ENCODE assay signal across 1 fruit fly cellular context in genomic region chr3R:30263708-30264107, dm6.
A peak's percentile ranks its signal among the peaks of the same experiment; 100 is the strongest.
TF ChIP-seq lines count a peak whose summit lies in the region.

No protein-coding gene starts in this region.

TF ChIP-seq in whole organism, embryonic, 481 proteins besides CTCF, POLR2A, EP300 and RAD21 (continued from another document):
- TF ChIP-seq lmd (GFP tag; IDR thresholded peaks at IDR 0.05; lab: Robert Waterston, UW): peak; percentile 43; the same call in 1 of the 2 replicates
- TF ChIP-seq odd (GFP tag; optimal IDR thresholded peaks at IDR 0.05; lab: Kevin White, UChicago): no peak
- TF ChIP-seq CG10366 (GFP tag; IDR thresholded peaks at IDR 0.05; lab: Robert Waterston, UW): no peak
- TF ChIP-seq maf-S (GFP tag; optimal IDR thresholded peaks at IDR 0.05; lab: Kevin White, UChicago): no peak
- TF ChIP-seq CG10654 (GFP tag; optimal IDR thresholded peaks at IDR 0.05; lab: Kevin White, UChicago): no peak
- TF ChIP-seq CG2202 (tag; optimal IDR thresholded peaks at IDR 0.05; lab: Kevin White, UChicago): peak; percentile 24
- TF ChIP-seq CG1603 (tag; optimal IDR thresholded peaks at IDR 0.05; lab: Kevin White, UChicago): peak; percentile 50
- no peak for TF ChIP-seq CG8281 (tag; optimal IDR thresholded peaks at IDR 0.05; lab: Kevin White, UChicago)
- no peak for TF ChIP-seq Hr78 (GFP tag; optimal IDR thresholded peaks at IDR 0.05; lab: Kevin White, UChicago)
- no peak for TF ChIP-seq CG11695 (GFP tag; IDR thresholded peaks at IDR 0.05; lab: Robert Waterston, UW)
- TF ChIP-seq Dfd (GFP tag; optimal IDR thresholded peaks at IDR 0.05; lab: Kevin White, UChicago): no peak
- TF ChIP-seq Drgx (GFP tag; IDR thresholded peaks at IDR 0.05; lab: Robert Waterston, UW): peak; percentile 26; the same call in 1 of the 2 replicates
- TF ChIP-seq grau (tag; optimal IDR thresholded peaks at IDR 0.05; lab: Kevin White, UChicago): peak; percentile 36
- no peak for TF ChIP-seq cas (GFP tag; IDR thresholded peaks at IDR 0.05; lab: Robert Waterston, UW)
- TF ChIP-seq CG6765 (GFP tag; optimal IDR thresholded peaks at IDR 0.05; lab: Kevin White, UChicago): no peak
- TF ChIP-seq CG10543 (GFP tag; optimal IDR thresholded peaks at IDR 0.05; lab: Kevin White, UChicago): no peak
- TF ChIP-seq tx (GFP tag; optimal IDR thresholded peaks at IDR 0.05; lab: Kevin White, UChicago): no peak
- TF ChIP-seq klu (GFP tag; IDR thresholded peaks at IDR 0.05; lab: Robert Waterston, UW): no peak
- TF ChIP-seq crc (GFP tag; optimal IDR thresholded peaks at IDR 0.05; lab: Kevin White, UChicago): no peak
- no peak for TF ChIP-seq Bgb (GFP tag; IDR thresholded peaks at IDR 0.05; lab: Robert Waterston, UW; ENCODE audit: partially characterized antibody)
- TF ChIP-seq mam (GFP tag; optimal IDR thresholded peaks at IDR 0.05; lab: Kevin White, UChicago): no peak
- no peak for TF ChIP-seq CG11085 (GFP tag; IDR thresholded peaks at IDR 0.05; lab: Robert Waterston, UW)
- TF ChIP-seq bigmax (GFP tag; optimal IDR thresholded peaks at IDR 0.05; lab: Kevin White, UChicago): no peak
- TF ChIP-seq Ravus (GFP tag; IDR thresholded peaks at IDR 0.05; lab: Robert Waterston, UW): no peak
- TF ChIP-seq yki (optimal IDR thresholded peaks at IDR 0.05; lab: Kevin White, UChicago): no peak
- TF ChIP-seq CG12744 (GFP tag; optimal IDR thresholded peaks at IDR 0.05; lab: Kevin White, UChicago): no peak
- no peak for TF ChIP-seq CG9609 (GFP tag; optimal IDR thresholded peaks at IDR 0.05; lab: Kevin White, UChicago)
- TF ChIP-seq CG15011 (GFP tag; optimal IDR thresholded peaks at IDR 0.05; lab: Kevin White, UChicago): no peak
- TF ChIP-seq CG11456 (GFP tag; IDR thresholded peaks at IDR 0.05; lab: Robert Waterston, UW): no peak
- TF ChIP-seq CG30431 (GFP tag; optimal IDR thresholded peaks at IDR 0.05; lab: Kevin White, UChicago): peak; percentile 26
- TF ChIP-seq pfk (GFP tag; optimal IDR thresholded peaks at IDR 0.05; lab: Kevin White, UChicago): no peak
- TF ChIP-seq gcm2 (GFP tag; optimal IDR thresholded peaks at IDR 0.05; lab: Kevin White, UChicago): no peak
- no peak for TF ChIP-seq CG31388 (GFP tag; optimal IDR thresholded peaks at IDR 0.05; lab: Kevin White, UChicago)
- TF ChIP-seq CG9727 (GFP tag; optimal IDR thresholded peaks at IDR 0.05; lab: Kevin White, UChicago): peak; percentile 62
- TF ChIP-seq CG7987 (GFP tag; optimal IDR thresholded peaks at IDR 0.05; lab: Kevin White, UChicago): no peak
- no peak for TF ChIP-seq schlank (tag; optimal IDR thresholded peaks at IDR 0.05; lab: Kevin White, UChicago)
- no peak for TF ChIP-seq Elba2 (GFP tag; optimal IDR thresholded peaks at IDR 0.05; lab: Kevin White, UChicago)
- TF ChIP-seq usp (GFP tag; optimal IDR thresholded peaks at IDR 0.05; lab: Kevin White, UChicago): no peak
- no peak for TF ChIP-seq slp2 (GFP tag; optimal IDR thresholded peaks at IDR 0.05; lab: Kevin White, UChicago)
- no peak for TF ChIP-seq inv (GFP tag; IDR thresholded peaks at IDR 0.05; lab: Robert Waterston, UW; ENCODE audit: partially characterized antibody)
- TF ChIP-seq NC2β (GFP tag; optimal IDR thresholded peaks at IDR 0.05; lab: Kevin White, UChicago): no peak
- TF ChIP-seq CG7556 (GFP tag; optimal IDR thresholded peaks at IDR 0.05; lab: Kevin White, UChicago): peak; percentile 38
- no peak for TF ChIP-seq bowl (GFP tag; IDR thresholded peaks at IDR 0.05; lab: Robert Waterston, UW)
- TF ChIP-seq Kr (GFP tag; optimal IDR thresholded peaks at IDR 0.05; lab: Kevin White, UChicago): no peak
- TF ChIP-seq NfI (GFP tag; optimal IDR thresholded peaks at IDR 0.05; lab: Kevin White, UChicago): no peak
- no peak for TF ChIP-seq CG1647 (GFP tag; optimal IDR thresholded peaks at IDR 0.05; lab: Kevin White, UChicago)
- TF ChIP-seq Lhr (GFP tag; optimal IDR thresholded peaks at IDR 0.05; lab: Kevin White, UChicago): no peak
- TF ChIP-seq TFAM (GFP tag; optimal IDR thresholded peaks at IDR 0.05; lab: Kevin White, UChicago): no peak
- TF ChIP-seq sens (GFP tag; lab: Kevin White, UChicago): peak; percentile 94
- no peak for TF ChIP-seq crp (GFP tag; optimal IDR thresholded peaks at IDR 0.05; lab: Kevin White, UChicago)
- TF ChIP-seq CG14710 (tag; optimal IDR thresholded peaks at IDR 0.05; lab: Kevin White, UChicago): peak; percentile 28
- no peak for TF ChIP-seq E2f2 (GFP tag; IDR thresholded peaks at IDR 0.05; lab: Robert Waterston, UW)
- peak; percentile 32; the same call in 1 of the 3 replicates for TF ChIP-seq CG7357 (GFP tag; IDR thresholded peaks at IDR 0.05; lab: Robert Waterston, UW)
- TF ChIP-seq CG33213 (GFP tag; optimal IDR thresholded peaks at IDR 0.05; lab: Kevin White, UChicago): no peak
- TF ChIP-seq row (GFP tag; IDR thresholded peaks at IDR 0.05; lab: Robert Waterston, UW): peak; percentile 66
- no peak for TF ChIP-seq nom (GFP tag; optimal IDR thresholded peaks at IDR 0.05; lab: Kevin White, UChicago)
- TF ChIP-seq CG8388 (GFP tag; optimal IDR thresholded peaks at IDR 0.05; lab: Kevin White, UChicago): peak; percentile 51
- no peak for TF ChIP-seq BtbVII (GFP tag; optimal IDR thresholded peaks at IDR 0.05; lab: Kevin White, UChicago)
- no peak for TF ChIP-seq ERR (GFP tag; optimal IDR thresholded peaks at IDR 0.05; lab: Kevin White, UChicago)
- peak; percentile 59 for TF ChIP-seq CG7839 (tag; optimal IDR thresholded peaks at IDR 0.05; lab: Kevin White, UChicago)
- TF ChIP-seq Dbx (GFP tag; IDR thresholded peaks at IDR 0.05; lab: Robert Waterston, UW): no peak
- no peak for TF ChIP-seq Hand (GFP tag; optimal IDR thresholded peaks at IDR 0.05; lab: Kevin White, UChicago)
- peak; percentile 19 for TF ChIP-seq tin (GFP tag; optimal IDR thresholded peaks at IDR 0.05; lab: Kevin White, UChicago)
- TF ChIP-seq ato (GFP tag; IDR thresholded peaks at IDR 0.05; lab: Robert Waterston, UW; ENCODE audit: partially characterized antibody): no peak
- TF ChIP-seq gro (GFP tag; optimal IDR thresholded peaks at IDR 0.05; lab: Kevin White, UChicago): no peak
- no peak for TF ChIP-seq stwl (tag; optimal IDR thresholded peaks at IDR 0.05; lab: Kevin White, UChicago)
- no peak for TF ChIP-seq knrl (GFP tag; IDR thresholded peaks at IDR 0.05; lab: Robert Waterston, UW; ENCODE audit: partially characterized antibody)
- TF ChIP-seq CG14667 (GFP tag; IDR thresholded peaks at IDR 0.05; lab: Robert Waterston, UW): no peak
- no peak for TF ChIP-seq Hr39 (optimal IDR thresholded peaks at IDR 0.05; lab: Kevin White, UChicago)
- no peak for TF ChIP-seq YL-1 (GFP tag; optimal IDR thresholded peaks at IDR 0.05; lab: Kevin White, UChicago)
- TF ChIP-seq Fer1 (GFP tag; optimal IDR thresholded peaks at IDR 0.05; lab: Kevin White, UChicago): no peak
- no peak for TF ChIP-seq HLH4C (GFP tag; IDR thresholded peaks at IDR 0.05; lab: Robert Waterston, UW; ENCODE audit: partially characterized antibody)
- no peak for TF ChIP-seq pzg (GFP tag; optimal IDR thresholded peaks at IDR 0.05; lab: Kevin White, UChicago)
- TF ChIP-seq Ets97D (GFP tag; optimal IDR thresholded peaks at IDR 0.05; lab: Kevin White, UChicago): no peak
- TF ChIP-seq CG10565 (GFP tag; optimal IDR thresholded peaks at IDR 0.05; lab: Kevin White, UChicago): no peak
- TF ChIP-seq Fer3 (tag; optimal IDR thresholded peaks at IDR 0.05; lab: Kevin White, UChicago): no peak
- TF ChIP-seq CG4404 (GFP tag; IDR thresholded peaks at IDR 0.05; lab: Robert Waterston, UW): peak; percentile 57
- no peak for TF ChIP-seq Nf-YA (GFP tag; IDR thresholded peaks at IDR 0.05; lab: Robert Waterston, UW)
- TF ChIP-seq H2.0 (GFP tag; IDR thresholded peaks at IDR 0.05; lab: Robert Waterston, UW): no peak
- peak; percentile 54 for TF ChIP-seq CG6689 (GFP tag; IDR thresholded peaks at IDR 0.05; lab: Robert Waterston, UW)
- no peak for TF ChIP-seq Neu2 (GFP tag; optimal IDR thresholded peaks at IDR 0.05; lab: Kevin White, UChicago; ENCODE audit: borderline replicate concordance)
- no peak for TF ChIP-seq CG17359 (tag; optimal IDR thresholded peaks at IDR 0.05; lab: Kevin White, UChicago)
- no peak for TF ChIP-seq vfl (GFP tag; optimal IDR thresholded peaks at IDR 0.05; lab: Kevin White, UChicago)
- TF ChIP-seq Rx (GFP tag; IDR thresholded peaks at IDR 0.05; lab: Robert Waterston, UW): no peak
- TF ChIP-seq sd (tag; optimal IDR thresholded peaks at IDR 0.05; lab: Kevin White, UChicago): no peak
- no peak for TF ChIP-seq Dref (GFP tag; IDR thresholded peaks at IDR 0.05; lab: Robert Waterston, UW)
- TF ChIP-seq CG5245 (GFP tag; optimal IDR thresholded peaks at IDR 0.05; lab: Kevin White, UChicago): no peak
- no peak for TF ChIP-seq fru (optimal IDR thresholded peaks at IDR 0.05; lab: Kevin White, UChicago)
- peak; percentile 33 for TF ChIP-seq phol (tag; optimal IDR thresholded peaks at IDR 0.05; lab: Kevin White, UChicago)
- TF ChIP-seq HmgD (GFP tag; optimal IDR thresholded peaks at IDR 0.05; lab: Kevin White, UChicago): no peak
- TF ChIP-seq CG17802 (tag; optimal IDR thresholded peaks at IDR 0.05; lab: Kevin White, UChicago): no peak
- no peak for TF ChIP-seq Dll (GFP tag; IDR thresholded peaks at IDR 0.05; lab: Robert Waterston, UW; ENCODE audit: partially characterized antibody)
- no peak for TF ChIP-seq Dip3 (GFP tag; optimal IDR thresholded peaks at IDR 0.05; lab: Kevin White, UChicago)
- no peak for TF ChIP-seq CG12219 (GFP tag; optimal IDR thresholded peaks at IDR 0.05; lab: Kevin White, UChicago)
- TF ChIP-seq pum (GFP tag; optimal IDR thresholded peaks at IDR 0.05; lab: Kevin White, UChicago): no peak
- TF ChIP-seq CG15269 (tag; optimal IDR thresholded peaks at IDR 0.05; lab: Kevin White, UChicago): peak; percentile 4
- TF ChIP-seq Doc3 (GFP tag; IDR thresholded peaks at IDR 0.05; lab: Robert Waterston, UW; ENCODE audit: partially characterized antibody): no peak
- no peak for TF ChIP-seq CG4360 (GFP tag; IDR thresholded peaks at IDR 0.05; lab: Robert Waterston, UW)
- no peak for TF ChIP-seq CG6175 (GFP tag; IDR thresholded peaks at IDR 0.05; lab: Robert Waterston, UW)
- no peak for TF ChIP-seq CG3065 (GFP tag; optimal IDR thresholded peaks at IDR 0.05; lab: Kevin White, UChicago)
- no peak for TF ChIP-seq CG7745 (tag; optimal IDR thresholded peaks at IDR 0.05; lab: Kevin White, UChicago)
- no peak for TF ChIP-seq cg (GFP tag; optimal IDR thresholded peaks at IDR 0.05; lab: Kevin White, UChicago)
- no peak for TF ChIP-seq CG13894 (tag; optimal IDR thresholded peaks at IDR 0.05; lab: Kevin White, UChicago)
- peak; percentile 51 for TF ChIP-seq Spps (tag; optimal IDR thresholded peaks at IDR 0.05; lab: Kevin White, UChicago)
- no peak for TF ChIP-seq nerfin-2 (GFP tag; IDR thresholded peaks at IDR 0.05; lab: Robert Waterston, UW; ENCODE audit: partially characterized antibody)
- TF ChIP-seq Opbp (GFP tag; IDR thresholded peaks at IDR 0.05; lab: Robert Waterston, UW; ENCODE audit: partially characterized antibody): no peak
- TF ChIP-seq NFAT (GFP tag; IDR thresholded peaks at IDR 0.05; lab: Robert Waterston, UW): no peak
- TF ChIP-seq tna (GFP tag; IDR thresholded peaks at IDR 0.05; lab: Robert Waterston, UW; ENCODE audit: partially characterized antibody): no peak
- TF ChIP-seq Jarid2 (GFP tag; optimal IDR thresholded peaks at IDR 0.05; lab: Kevin White, UChicago): no peak
- no peak for TF ChIP-seq Antp (GFP tag; optimal IDR thresholded peaks at IDR 0.05; lab: Kevin White, UChicago)
- TF ChIP-seq hbn (GFP tag; IDR thresholded peaks at IDR 0.05; lab: Robert Waterston, UW; ENCODE audit: partially characterized antibody): no peak
- TF ChIP-seq CG8089 (GFP tag; optimal IDR thresholded peaks at IDR 0.05; lab: Kevin White, UChicago): no peak
- TF ChIP-seq CG4282 (GFP tag; optimal IDR thresholded peaks at IDR 0.05; lab: Kevin White, UChicago): no peak
- no peak for TF ChIP-seq CG15479 (GFP tag; optimal IDR thresholded peaks at IDR 0.05; lab: Kevin White, UChicago)
- peak; percentile 14 for TF ChIP-seq CG4820 (GFP tag; optimal IDR thresholded peaks at IDR 0.05; lab: Kevin White, UChicago)
- no peak for TF ChIP-seq toy (GFP tag; IDR thresholded peaks at IDR 0.05; lab: Robert Waterston, UW)
- TF ChIP-seq ash1 (GFP tag; optimal IDR thresholded peaks at IDR 0.05; lab: Kevin White, UChicago): no peak
- TF ChIP-seq CG9817 (tag; optimal IDR thresholded peaks at IDR 0.05; lab: Kevin White, UChicago): peak; percentile 36
- no peak for TF ChIP-seq CG6791 (GFP tag; IDR thresholded peaks at IDR 0.05; lab: Robert Waterston, UW; ENCODE audit: partially characterized antibody)
- no peak for TF ChIP-seq p53 (GFP tag; optimal IDR thresholded peaks at IDR 0.05; lab: Kevin White, UChicago)
- no peak for TF ChIP-seq wdn (GFP tag; IDR thresholded peaks at IDR 0.05; lab: Robert Waterston, UW)
- peak; percentile 81 for TF ChIP-seq CG15696 (tag; optimal IDR thresholded peaks at IDR 0.05; lab: Kevin White, UChicago)
- no peak for TF ChIP-seq gfzf (GFP tag; optimal IDR thresholded peaks at IDR 0.05; lab: Kevin White, UChicago)
- TF ChIP-seq amos (GFP tag; IDR thresholded peaks at IDR 0.05; lab: Robert Waterston, UW; ENCODE audit: partially characterized antibody): no peak
- 0 out of 2 replicates have a peak, but pooled peaks have one; percentile 23 for TF ChIP-seq peb (GFP tag; IDR thresholded peaks at IDR 0.05; lab: Robert Waterston, UW)
- TF ChIP-seq grn (GFP tag; optimal IDR thresholded peaks at IDR 0.05; lab: Kevin White, UChicago): no peak
